Fruit fly (Drosophila melanogaster) whole organism, embryonic: ENCODE measurements around the gene Arf4.
A peak's percentile ranks its signal among the peaks of the same experiment; 100 is the strongest.

Experiments used
- Aef1 ChIP-seq: fragments of 200-800 bp; sonication (Bioruptor generic); IDR thresholded peaks from 3 replicates; pipeline ENCODE4 v1.3.6; 2022; ENCODE audit warnings: missing biosample characterization, missing genetic modification characterization
- B-H2 ChIP-seq: fragments of 200-800 bp; sonication (Bioruptor generic); optimal IDR thresholded peaks from 2 replicates; lab custom pipeline; 2018; ENCODE audit warnings: missing biosample characterization, mild to moderate bottlenecking, missing genetic modification characterization
- C15 ChIP-seq: fragments of 200-800 bp; sonication (Bioruptor generic); IDR thresholded peaks from 3 replicates; pipeline ENCODE4 v1.3.6; 2022; ENCODE audit warnings: missing biosample characterization, missing genetic modification characterization
- CG10565 ChIP-seq: fragments of 200-800 bp; sonication (Bioruptor generic); optimal IDR thresholded peaks from 3 replicates; lab custom pipeline; 2016; ENCODE audit warnings: missing biosample characterization, mild to moderate bottlenecking, missing genetic modification characterization
- CG12769 ChIP-seq: fragments of 200-800 bp; sonication (Bioruptor generic); optimal IDR thresholded peaks from 2 replicates; lab custom pipeline; 2019; ENCODE audit warnings: missing biosample characterization, mild to moderate bottlenecking, missing genetic modification characterization, moderate library complexity
- CG13287 ChIP-seq: fragments of 200-800 bp; sonication (Bioruptor generic); IDR thresholded peaks from 2 replicates; pipeline ENCODE4 v1.3.6; 2022; ENCODE audit warnings: missing biosample characterization, missing genetic modification characterization; ENCODE audit not compliant: partially characterized antibody
- CG14710 ChIP-seq: fragments of 200-800 bp; sonication (Bioruptor generic); optimal IDR thresholded peaks from 3 replicates; lab custom pipeline; 2019; ENCODE audit warnings: missing biosample characterization, mild to moderate bottlenecking, missing genetic modification characterization, moderate library complexity
- CG14965 ChIP-seq: fragments of 200-800 bp; sonication (Bioruptor generic); optimal IDR thresholded peaks from 2 replicates; lab custom pipeline; 2016; ENCODE audit warnings: missing biosample characterization, missing genetic modification characterization, borderline replicate concordance
- CG15601 ChIP-seq: fragments of 200-800 bp; sonication (Bioruptor generic); optimal IDR thresholded peaks from 3 replicates; lab custom pipeline; 2019; ENCODE audit warnings: missing biosample characterization, mild to moderate bottlenecking, missing genetic modification characterization, moderate library complexity
- CG1602 ChIP-seq: fragments of 200-800 bp; sonication (Bioruptor generic); optimal IDR thresholded peaks from 3 replicates; lab custom pipeline; 2016; ENCODE audit warnings: missing biosample characterization, missing genetic modification characterization
- CG17612 ChIP-seq: fragments of 200-800 bp; sonication (Bioruptor generic); IDR thresholded peaks from 2 replicates; pipeline ENCODE4 v1.3.6; 2022; ENCODE audit warnings: missing biosample characterization, missing genetic modification characterization
- CG2120 ChIP-seq: fragments of 200-800 bp; sonication (Bioruptor generic); optimal IDR thresholded peaks from 3 replicates; lab custom pipeline; 2016; ENCODE audit warnings: missing biosample characterization, missing genetic modification characterization
- CG3065 ChIP-seq: fragments of 200-800 bp; sonication (Bioruptor generic); optimal IDR thresholded peaks from 2 replicates; lab custom pipeline; 2016; ENCODE audit warnings: missing biosample characterization, missing genetic modification characterization
- CG3163 ChIP-seq: fragments of 200-800 bp; sonication (Bioruptor generic); optimal IDR thresholded peaks from 3 replicates; lab custom pipeline; 2016; ENCODE audit warnings: missing biosample characterization, missing genetic modification characterization
- CG3281 ChIP-seq: fragments of 200-800 bp; sonication (Bioruptor generic); optimal IDR thresholded peaks from 3 replicates; lab custom pipeline; 2017; ENCODE audit warnings: missing biosample characterization, mild to moderate bottlenecking, missing genetic modification characterization
- CG4328 ChIP-seq: fragments of 200-800 bp; sonication (Bioruptor generic); optimal IDR thresholded peaks from 3 replicates; lab custom pipeline; 2017; ENCODE audit warnings: missing biosample characterization, missing genetic modification reagents, missing genetic modification characterization
- CG6683 ChIP-seq: fragments of 200-800 bp; sonication (Bioruptor generic); optimal IDR thresholded peaks from 2 replicates; lab custom pipeline; 2017; ENCODE audit warnings: missing biosample characterization, mild to moderate bottlenecking, missing genetic modification characterization, missing genetic modification reagents
- CG7745 ChIP-seq: fragments of 200-800 bp; sonication (Bioruptor generic); optimal IDR thresholded peaks from 2 replicates; lab custom pipeline; 2018; ENCODE audit warnings: missing biosample characterization, mild to moderate bottlenecking, missing genetic modification characterization, moderate library complexity
- CG7786 ChIP-seq: fragments of 200-800 bp; sonication (Bioruptor generic); optimal IDR thresholded peaks from 2 replicates; lab custom pipeline; 2016; ENCODE audit warnings: missing biosample characterization, missing genetic modification characterization
- CG8359 ChIP-seq: fragments of 200-800 bp; sonication (Bioruptor generic); optimal IDR thresholded peaks from 2 replicates; lab custom pipeline; 2017; ENCODE audit warnings: missing biosample characterization, mild to moderate bottlenecking, missing genetic modification characterization, borderline replicate concordance
- CG8388 ChIP-seq: fragments of 200-800 bp; sonication (Bioruptor generic); optimal IDR thresholded peaks from 2 replicates; lab custom pipeline; 2019; ENCODE audit warnings: missing biosample characterization, mild to moderate bottlenecking, missing genetic modification characterization, moderate library complexity
- Dad ChIP-seq: fragments of 200-800 bp; sonication (Bioruptor generic); optimal IDR thresholded peaks from 3 replicates; lab custom pipeline; 2016; ENCODE audit warnings: missing biosample characterization, missing genetic modification characterization
- Dbx ChIP-seq: fragments of 200-800 bp; sonication (Bioruptor generic); IDR thresholded peaks from 3 replicates; pipeline ENCODE4 v1.3.6; 2022; ENCODE audit warnings: missing biosample characterization, missing genetic modification characterization
- Drgx ChIP-seq: fragments of 200-800 bp; sonication (Bioruptor generic); IDR thresholded peaks from 2 replicates; pipeline ENCODE4 v1.3.6; 2022; ENCODE audit warnings: missing biosample characterization, missing genetic modification characterization
- Eip74EF ChIP-seq, 2 experiments: fragments of 200-800 bp in 1 of 2; fragments of >200 bp in 1 of 2; sonication (Bioruptor generic) in 1 of 2; optimal IDR thresholded peaks; 2 replicates each; lab custom pipeline; 2017 to 2019; ENCODE audit warnings: missing biosample characterization in 2 of 2, missing genetic modification characterization in 2 of 2, mild to moderate bottlenecking in 1 of 2, moderate library complexity in 1 of 2
- Jarid2 ChIP-seq: fragments of 200-800 bp; sonication (Bioruptor generic); optimal IDR thresholded peaks from 3 replicates; lab custom pipeline; 2017; ENCODE audit warnings: mild to moderate bottlenecking, missing biosample characterization, missing genetic modification reagents, missing genetic modification characterization
- Scr ChIP-seq: fragments of 200-800 bp; sonication (Bioruptor generic); IDR thresholded peaks from 2 replicates; pipeline ENCODE4 v1.3.6; 2022; ENCODE audit warnings: missing biosample characterization, missing genetic modification characterization; ENCODE audit not compliant: partially characterized antibody
- Side ChIP-seq: fragments of 200-800 bp; sonication (Bioruptor generic); optimal IDR thresholded peaks from 2 replicates; lab custom pipeline; 2016; ENCODE audit warnings: missing biosample characterization, missing genetic modification characterization
- Usf ChIP-seq: fragments of 200-800 bp; sonication (Bioruptor generic); optimal IDR thresholded peaks from 2 replicates; lab custom pipeline; 2017; ENCODE audit warnings: missing genotype, missing biosample characterization, missing genetic modification characterization
- amos ChIP-seq: fragments of 200-800 bp; sonication (Bioruptor generic); IDR thresholded peaks from 2 replicates; pipeline ENCODE4 v1.3.6; 2022; ENCODE audit warnings: missing biosample characterization, missing genetic modification characterization; ENCODE audit not compliant: partially characterized antibody
- bowl ChIP-seq: fragments of 200-800 bp; sonication (Bioruptor generic); IDR thresholded peaks from 2 replicates; pipeline ENCODE4 v1.3.6; 2022; ENCODE audit warnings: missing biosample characterization, missing genetic modification characterization
- chn ChIP-seq: fragments of 200-800 bp; sonication (Bioruptor generic); optimal IDR thresholded peaks from 2 replicates; lab custom pipeline; 2016; ENCODE audit warnings: missing biosample characterization, missing genetic modification characterization
- dmrt99B ChIP-seq: fragments of 200-800 bp; sonication (Bioruptor generic); optimal IDR thresholded peaks from 2 replicates; lab custom pipeline; 2018; ENCODE audit warnings: missing biosample characterization, mild to moderate bottlenecking, missing genetic modification characterization, moderate library complexity
- eve ChIP-seq, 2 experiments: fragments of >200 bp; optimal IDR thresholded peaks; 2 replicates each; lab custom pipeline; 2017; ENCODE audit warnings: missing biosample characterization in 2 of 2, missing genetic modification characterization in 2 of 2
- ftz-f1 ChIP-seq: fragments of 200-800 bp; sonication (Bioruptor generic); optimal IDR thresholded peaks from 2 replicates; lab custom pipeline; 2016; ENCODE audit warnings: missing biosample characterization, missing genetic modification characterization
- ham ChIP-seq: fragments of 200-800 bp; sonication (Bioruptor generic); IDR thresholded peaks from 2 replicates; pipeline ENCODE4 v1.3.6; 2022; ENCODE audit warnings: missing biosample characterization, missing genetic modification characterization
- ind ChIP-seq: fragments of 200-800 bp; sonication (Bioruptor generic); optimal IDR thresholded peaks from 3 replicates; lab custom pipeline; 2016; ENCODE audit warnings: missing biosample characterization, missing genetic modification characterization
- kay ChIP-seq: fragments of 200-800 bp; sonication (Bioruptor generic); optimal IDR thresholded peaks from 2 replicates; lab custom pipeline; 2016; ENCODE audit warnings: missing biosample characterization, missing genetic modification characterization
- ken ChIP-seq: fragments of 200-800 bp; sonication (Bioruptor generic); IDR thresholded peaks from 3 replicates; pipeline ENCODE4 v1.3.6; 2022; ENCODE audit warnings: missing biosample characterization, missing genetic modification characterization
- nerfin-1 ChIP-seq: fragments of 200-800 bp; sonication (Bioruptor generic); optimal IDR thresholded peaks from 3 replicates; lab custom pipeline; 2019; ENCODE audit warnings: missing biosample characterization, mild to moderate bottlenecking, missing genetic modification characterization, moderate library complexity
- pan ChIP-seq, 4 experiments: fragments of >200 bp in 3 of 4; fragments of 200-800 bp in 1 of 4; sonication (Bioruptor generic) in 1 of 4; optimal IDR thresholded peaks in 3 of 4; IDR thresholded peaks in 1 of 4; 2 replicates each; pipeline versions ENCODE4 v1.3.6 to Lab custom; 2017 to 2022; ENCODE audit warnings: missing biosample characterization in 2 of 4, missing genetic modification characterization in 2 of 4, mixed read lengths in 1 of 4
- pb ChIP-seq: fragments of 200-800 bp; sonication (Bioruptor generic); optimal IDR thresholded peaks from 3 replicates; lab custom pipeline; 2016; ENCODE audit warnings: missing biosample characterization, missing genetic modification characterization
- pfk ChIP-seq: fragments of 200-800 bp; sonication (Bioruptor generic); optimal IDR thresholded peaks from 2 replicates; lab custom pipeline; 2018; ENCODE audit warnings: missing biosample characterization, mild to moderate bottlenecking, missing genetic modification characterization, moderate library complexity
- pnt ChIP-seq: fragments of 200-800 bp; sonication (Bioruptor generic); optimal IDR thresholded peaks from 3 replicates; lab custom pipeline; 2016; ENCODE audit warnings: missing biosample characterization, missing genetic modification characterization
- ro ChIP-seq: fragments of 200-800 bp; sonication (Bioruptor generic); IDR thresholded peaks from 2 replicates; pipeline ENCODE4 v1.3.6; 2022; ENCODE audit warnings: missing biosample characterization, missing genetic modification characterization
- shn ChIP-seq: fragments of 200-800 bp; sonication (Bioruptor generic); optimal IDR thresholded peaks from 3 replicates; lab custom pipeline; 2016; ENCODE audit warnings: missing biosample characterization, missing genetic modification characterization
- vvl ChIP-seq: fragments of 200-800 bp; sonication (Bioruptor generic); IDR thresholded peaks from 2 replicates; pipeline ENCODE4 v1.3.6; 2022; ENCODE audit warnings: missing biosample characterization, missing genetic modification characterization

Gene Arf4

dm6 chr4:1112867-1113769 is 10.8 kb upstream of the Arf4 start (continued):
- peak; percentile 35 for TF ChIP-seq ftz-f1
- peak; percentile 90 for TF ChIP-seq Side (GFP tag; lab: Kevin White, UChicago)
- TF ChIP-seq pfk (GFP tag; lab: Kevin White, UChicago) = peak; percentile 67
- TF ChIP-seq ro (GFP tag; lab: Robert Waterston, UW) = no peak; the same call in 1 of the 2 replicates
- TF ChIP-seq CG3065 = peak; percentile 84
- peak; percentile 91 for TF ChIP-seq CG14710 (tag; lab: Kevin White, UChicago)
- TF ChIP-seq ken = no peak; the same call in 2 of the 3 replicates
- TF ChIP-seq Jarid2 = no peak
- peak; percentile 95 for TF ChIP-seq CG8388 (GFP tag; lab: Kevin White, UChicago)
- peak; percentile 83 for TF ChIP-seq pb
- no peak for TF ChIP-seq CG17612 (GFP tag; lab: Robert Waterston, UW)
- TF ChIP-seq CG7745 (tag; lab: Kevin White, UChicago) = peak; percentile 35
- peak; percentile 94 for TF ChIP-seq pnt
- peak; percentile 73 for TF ChIP-seq CG8359 (GFP tag; lab: Kevin White, UChicago)
- peak; percentile 78 for TF ChIP-seq CG3163
- TF ChIP-seq chn (GFP tag; lab: Kevin White, UChicago) = peak; percentile 98
- peak; percentile 95 for TF ChIP-seq kay
- peak; percentile 85 for TF ChIP-seq CG3281
- TF ChIP-seq CG1602 (GFP tag; lab: Kevin White, UChicago) = peak; percentile 95
- peak in 1 of 2 experiments; percentile 46 for TF ChIP-seq eve (GFP tag; optimal IDR thresholded peaks at IDR 0.05; lab: Kevin White, UChicago)
- peak; percentile 89 for TF ChIP-seq CG15601 (tag; lab: Kevin White, UChicago)
- no peak for TF ChIP-seq dmrt99B (tag; lab: Kevin White, UChicago)
- TF ChIP-seq Eip74EF (GFP tag; optimal IDR thresholded peaks at IDR 0.05; lab: Kevin White, UChicago) = peak in 1 of 2 experiments; percentile 90
- peak; percentile 96 for TF ChIP-seq CG2120 (GFP tag; lab: Kevin White, UChicago)
- TF ChIP-seq shn = peak; percentile 97
- TF ChIP-seq ham = no peak
- TF ChIP-seq CG10565 (GFP tag; lab: Kevin White, UChicago) = peak; percentile 81
- TF ChIP-seq ind = peak; percentile 88
- no peak for TF ChIP-seq vvl
- peak; percentile 61 for TF ChIP-seq CG14965
- peak in 1 of 2 experiments; percentile 45 for TF ChIP-seq pan (optimal IDR thresholded peaks at IDR 0.05; lab: Kevin White, UChicago)
- TF ChIP-seq pan (GFP tag; optimal IDR thresholded peaks at IDR 0.05 in 1 of 2, IDR thresholded peaks at IDR 0.05 in 1 of 2) = no peak
- no peak for TF ChIP-seq Scr (GFP tag; lab: Robert Waterston, UW)
- TF ChIP-seq CG6683 (GFP tag; lab: Kevin White, UChicago) = peak; percentile 79
- TF ChIP-seq bowl = peak; percentile 79; the same call in 1 of the 2 replicates
- TF ChIP-seq Drgx (GFP tag; lab: Robert Waterston, UW) = no peak
- no peak for TF ChIP-seq CG4328 (GFP tag; lab: Kevin White, UChicago)
- no peak for TF ChIP-seq nerfin-1 (tag; lab: Kevin White, UChicago)
- no peak; the same call in 1 of the 2 replicates for TF ChIP-seq CG13287 (GFP tag; lab: Robert Waterston, UW)
- no peak for TF ChIP-seq amos (GFP tag; lab: Robert Waterston, UW)
- no peak; the same call in 2 of the 3 replicates for TF ChIP-seq Aef1 (GFP tag; lab: Robert Waterston, UW)
- peak; percentile 95 for TF ChIP-seq CG7786 (GFP tag; lab: Kevin White, UChicago)
- TF ChIP-seq B-H2 (GFP tag; lab: Kevin White, UChicago) = peak; percentile 83
- TF ChIP-seq Dbx (GFP tag; lab: Robert Waterston, UW) = no peak; the same call in 2 of the 3 replicates
- TF ChIP-seq CG12769 = peak; percentile 86
- TF ChIP-seq Dad (GFP tag; lab: Kevin White, UChicago) = peak; percentile 93
- peak; percentile 69; the same call in 2 of the 3 replicates for TF ChIP-seq C15 (GFP tag; lab: Robert Waterston, UW)
- peak; percentile 66 for TF ChIP-seq Usf
